Worm (Caenorhabditis elegans) whole organism, young adult: ENCODE results near the gene mct-6.

Experiments
- B0035.1 ChIP-seq: sonication (generic microtip); optimal IDR thresholded peaks from 2 replicates; lab custom pipeline; 2016; ENCODE audit warnings: missing genetic modification characterization, mild to moderate bottlenecking, missing compliant biosample characterization, missing genotype, missing genetic modification reagents
- D2030.7 ChIP-seq: fragments of 200-800 bp; sonication (Bioruptor generic); IDR thresholded peaks from 2 replicates; pipeline ENCODE4 v1.3.6; 2022; ENCODE audit warnings: missing genetic modification reagents, missing genetic modification characterization, missing compliant biosample characterization
- F57C9.4 ChIP-seq: sonication (generic microtip); optimal IDR thresholded peaks from 2 replicates; lab custom pipeline; 2017; ENCODE audit warnings: mild to moderate bottlenecking, missing genetic modification characterization, missing compliant biosample characterization
- Y53F4B.3 ChIP-seq: fragments of 200-800 bp; sonication (Bioruptor generic); IDR thresholded peaks from 2 replicates; pipeline ENCODE4 v1.3.6; 2022; ENCODE audit warnings: missing genetic modification reagents, missing genetic modification characterization, missing compliant biosample characterization
- Y53G8AR.9 ChIP-seq: fragments of 200-800 bp; sonication (Bioruptor generic); conservative IDR thresholded peaks from 2 replicates; pipeline ENCODE4 v1.3.6; 2022; ENCODE audit warnings: missing genetic modification reagents, missing genetic modification characterization, missing compliant biosample characterization
- Y79H2A.3 ChIP-seq: fragments of 200-800 bp; sonication (Bioruptor generic); conservative IDR thresholded peaks from 2 replicates; pipeline ENCODE4 v1.3.6; 2022; ENCODE audit warnings: missing genetic modification reagents, missing genetic modification characterization, missing compliant biosample characterization
- aptf-2 ChIP-seq: fragments of 200-800 bp; sonication (Bioruptor generic); conservative IDR thresholded peaks from 2 replicates; pipeline ENCODE4 v1.3.6; 2022; ENCODE audit warnings: missing genetic modification reagents, missing genetic modification characterization, missing compliant biosample characterization
- bed-1 ChIP-seq: fragments of 200-800 bp; sonication (Bioruptor generic); IDR thresholded peaks from 2 replicates; pipeline ENCODE4 v1.3.6; 2022; ENCODE audit warnings: missing genetic modification reagents, missing genetic modification characterization, missing compliant biosample characterization
- dpl-1 ChIP-seq: fragments of 150-350 bp; optimal IDR thresholded peaks from 2 replicates; lab custom pipeline; 2014; ENCODE audit warnings: missing biosample characterization, missing genetic modification reagents, missing genetic modification characterization
- him-1 ChIP-seq: sonication (generic microtip); optimal IDR thresholded peaks from 2 replicates; lab custom pipeline; 2016; ENCODE audit warnings: missing genotype, missing genetic modification reagents, missing genetic modification characterization, missing compliant biosample characterization
- hmg-1.2 ChIP-seq: fragments of 200-800 bp; sonication (Bioruptor generic); IDR thresholded peaks from 2 replicates; pipeline ENCODE4 v1.3.6; 2022; ENCODE audit warnings: missing genetic modification reagents, missing genetic modification characterization, missing compliant biosample characterization
- hrde-1 ChIP-seq: sonication (generic microtip); optimal IDR thresholded peaks from 2 replicates; lab custom pipeline; 2016; ENCODE audit warnings: missing genetic modification characterization, mild to moderate bottlenecking, missing compliant biosample characterization, moderate library complexity, missing genotype, missing genetic modification reagents, borderline replicate concordance
- lin-26 ChIP-seq: fragments of 200-800 bp; sonication (Bioruptor generic); IDR thresholded peaks from 2 replicates; pipeline ENCODE4 v1.3.6; 2022; ENCODE audit warnings: missing genetic modification reagents, missing genetic modification characterization, missing compliant biosample characterization
- lsl-1 ChIP-seq: fragments of 200-800 bp; sonication (Bioruptor generic); optimal IDR thresholded peaks from 2 replicates; lab custom pipeline; 2018; ENCODE audit warnings: mild to moderate bottlenecking, missing genetic modification characterization, moderate library complexity, missing compliant biosample characterization
- mxl-1 ChIP-seq: sonication (generic microtip); optimal IDR thresholded peaks from 2 replicates; lab custom pipeline; 2016; ENCODE audit warnings: missing genetic modification characterization, missing compliant biosample characterization
- rcor-1 ChIP-seq: fragments of 200-800 bp; sonication (Bioruptor generic); IDR thresholded peaks from 2 replicates; pipeline ENCODE4 v1.3.6; 2022; ENCODE audit warnings: missing genetic modification reagents, missing genetic modification characterization, missing compliant biosample characterization
- rpc-1 ChIP-seq, 2 experiments: fragments of 150-350 bp in 1 of 2; sonication (generic microtip) in 1 of 2; optimal IDR thresholded peaks; 2 replicates each; lab custom pipeline; 2014 to 2018; ENCODE audit warnings: missing biosample characterization in 1 of 2, missing genetic modification characterization in 1 of 2, missing genetic modification reagents in 1 of 2, missing genotype in 1 of 2
- snpc-1.1 ChIP-seq: sonication (generic microtip); optimal IDR thresholded peaks from 2 replicates; lab custom pipeline; 2017; ENCODE audit warnings: missing genetic modification characterization, mild to moderate bottlenecking, missing compliant biosample characterization, antibody characterized with exemption, moderate library complexity, missing genotype, missing genetic modification reagents; ENCODE audit not compliant: insufficient read depth
- snpc-1.3 ChIP-seq: sonication (generic microtip); optimal IDR thresholded peaks from 2 replicates; lab custom pipeline; 2017; ENCODE audit warnings: missing genetic modification characterization, mild to moderate bottlenecking, missing compliant biosample characterization, antibody characterized with exemption, moderate library complexity, missing genotype, missing genetic modification reagents; ENCODE audit not compliant: insufficient read depth
- snpc-3.4 ChIP-seq: sonication (generic microtip); optimal IDR thresholded peaks from 2 replicates; lab custom pipeline; 2017; ENCODE audit warnings: missing genetic modification characterization, mild to moderate bottlenecking, missing compliant biosample characterization, antibody characterized with exemption, moderate library complexity, missing genotype, missing genetic modification reagents
- snpc-4 ChIP-seq, 5 experiments: fragments of 150-350 bp in 1 of 5; sonication (generic microtip) in 4 of 5; optimal IDR thresholded peaks; 2 replicates each; lab custom pipeline; 2014 to 2018; ENCODE audit warnings: missing genetic modification characterization in 5 of 5, missing biosample characterization in 3 of 5, antibody characterized with exemption in 2 of 5, mild to moderate bottlenecking in 2 of 5, missing compliant biosample characterization in 2 of 5, missing genotype in 2 of 5, moderate library complexity in 2 of 5, missing genetic modification reagents in 1 of 5
- tbp1 ChIP-seq: fragments of 200-800 bp; sonication (Bioruptor generic); optimal IDR thresholded peaks from 2 replicates; lab custom pipeline; 2018; ENCODE audit warnings: mild to moderate bottlenecking, missing genetic modification characterization, missing compliant biosample characterization
- tbx-9 ChIP-seq: sonication (generic microtip); optimal IDR thresholded peaks from 2 replicates; lab custom pipeline; 2016; ENCODE audit warnings: borderline replicate concordance, missing genetic modification characterization, inconsistent platforms, missing compliant biosample characterization

The mct-6 gene

DNA sequence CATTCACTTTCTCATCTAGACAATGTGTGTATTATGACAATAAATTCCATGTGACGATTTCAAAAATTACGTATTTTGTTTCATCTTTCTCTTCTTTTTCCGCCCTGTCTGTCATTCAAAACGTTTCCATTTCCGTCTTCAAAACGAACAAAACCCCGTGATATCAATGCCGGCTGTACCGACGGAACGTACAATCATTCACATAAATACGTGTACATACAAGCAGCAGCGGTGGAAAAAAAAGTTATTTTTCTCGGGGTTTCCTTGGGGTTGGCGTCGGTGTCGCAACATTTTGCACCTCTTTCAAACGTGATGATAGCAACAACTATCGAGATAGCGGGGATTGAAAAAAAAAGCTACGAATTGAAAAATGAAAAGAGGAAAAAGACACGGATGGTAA, 45.3 kb downstream of the mct-6 start (continued):
- TF ChIP-seq F57C9.4 (tag; lab: Kevin White, UChicago) (no peak), lin-26 (no peak; the same call in 1 of the 2 replicates)

DNA sequence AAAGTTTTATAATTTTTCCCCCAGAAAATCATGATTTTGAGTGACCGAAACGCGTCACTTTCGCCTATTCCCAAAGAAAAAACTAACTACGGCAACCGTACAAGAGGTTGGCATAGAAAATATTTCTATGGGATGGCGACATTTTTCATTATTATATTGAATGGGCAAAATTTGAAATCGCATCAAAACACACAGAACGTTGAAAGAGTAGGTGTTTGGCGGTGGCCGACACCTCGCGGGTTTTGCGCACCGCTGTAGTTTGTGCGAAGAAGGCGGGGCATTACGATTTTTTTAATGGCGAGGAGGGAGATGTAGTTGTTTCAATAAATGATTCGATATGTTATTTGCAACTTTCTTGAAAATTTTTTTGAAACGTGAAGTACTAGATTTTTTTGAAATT, 48.4 kb downstream of the mct-6 start:
- TF ChIP-seq bed-1 (GFP tag; lab: Robert Waterston, UW) (no peak), lsl-1 (GFP tag; lab: Kevin White, UChicago) (no peak), hmg-1.2 (GFP tag; lab: Robert Waterston, UW) (peak; percentile 38; the same call in 1 of the 2 replicates), snpc-1.3 (tag; lab: Kevin White, UChicago) (peak; percentile 90), Y53F4B.3 (GFP tag; lab: Robert Waterston, UW) (no peak), B0035.1 (tag; lab: Kevin White, UChicago) (no peak), dpl-1 (GFP tag; lab: Kevin White, UChicago) (no peak), mxl-1 (tag; lab: Kevin White, UChicago) (no peak), him-1 (peak; percentile 69), rcor-1 (GFP tag; lab: Robert Waterston, UW) (0 out of 2 replicates have a peak, but pooled peaks have one; percentile 31), tbx-9 (tag; lab: Kevin White, UChicago) (no peak), snpc-4 (GFP tag; optimal IDR thresholded peaks at IDR 0.05; lab: Kevin White, UChicago) (peak; percentile 96), snpc-4 (tag; optimal IDR thresholded peaks at IDR 0.05; lab: Kevin White, UChicago) (peak; percentile 81 to 96 (median 94)), Y79H2A.3 (GFP tag; lab: Robert Waterston, UW) (no peak), hrde-1 (tag; lab: Kevin White, UChicago) (peak; percentile 29), snpc-1.1 (tag; lab: Kevin White, UChicago) (peak; percentile 95), D2030.7 (GFP tag; lab: Robert Waterston, UW) (peak; percentile 67), snpc-3.4 (peak; percentile 93), rpc-1 (optimal IDR thresholded peaks at IDR 0.05; lab: Kevin White, UChicago) (no peak), rpc-1 (tag; optimal IDR thresholded peaks at IDR 0.05; lab: Kevin White, UChicago) (peak; percentile 7), aptf-2 (0 out of 2 replicates have a peak, but pooled peaks have one; percentile 39), tbp1 (GFP tag; lab: Kevin White, UChicago) (peak; percentile 41), Y53G8AR.9 (GFP tag; lab: Robert Waterston, UW) (0 out of 2 replicates have a peak, but pooled peaks have one; percentile 55)
